Worm (Caenorhabditis elegans) whole organism, late embryonic: ENCODE measurements around the gene hlh-15.

Experiments
- C08G9.2 ChIP-seq: sonication (generic microtip); optimal IDR thresholded peaks from 2 replicates; lab custom pipeline; 2016; ENCODE audit warnings: mild to moderate bottlenecking, missing genetic modification characterization, moderate library complexity, missing compliant biosample characterization
- C38D4.7 ChIP-seq: fragments of 200-800 bp; sonication (Bioruptor generic); optimal IDR thresholded peaks from 2 replicates; lab custom pipeline; 2018; ENCODE audit warnings: mild to moderate bottlenecking, missing genetic modification characterization, moderate library complexity, missing compliant biosample characterization
- F13H6.1 ChIP-seq: sonication (generic microtip); optimal IDR thresholded peaks from 2 replicates; lab custom pipeline; 2016; ENCODE audit warnings: missing genetic modification characterization, missing compliant biosample characterization
- K02D7.2 ChIP-seq: sonication (generic microtip); optimal IDR thresholded peaks from 2 replicates; lab custom pipeline; 2017; ENCODE audit warnings: mild to moderate bottlenecking, missing genetic modification characterization, missing compliant biosample characterization
- ahr-1 ChIP-seq: sonication (generic microtip); optimal IDR thresholded peaks from 2 replicates; lab custom pipeline; 2016; ENCODE audit warnings: missing genetic modification characterization, missing compliant biosample characterization
- ama-1 ChIP-seq: fragments of 150-350 bp; optimal IDR thresholded peaks from 2 replicates; lab custom pipeline; 2014
- ceh-14 ChIP-seq: sonication (generic microtip); optimal IDR thresholded peaks from 2 replicates; lab custom pipeline; 2016; ENCODE audit warnings: missing genotype, missing genetic modification characterization, missing compliant biosample characterization
- ceh-18 ChIP-seq: sonication (generic microtip); optimal IDR thresholded peaks from 2 replicates; lab custom pipeline; 2016; ENCODE audit warnings: missing genetic modification characterization, missing compliant biosample characterization
- ceh-2 ChIP-seq: sonication (generic microtip); optimal IDR thresholded peaks from 2 replicates; lab custom pipeline; 2016; ENCODE audit warnings: missing genotype, missing genetic modification characterization, missing compliant biosample characterization
- ceh-31 ChIP-seq: sonication (generic microtip); optimal IDR thresholded peaks from 2 replicates; lab custom pipeline; 2016; ENCODE audit warnings: missing genetic modification characterization, missing compliant biosample characterization
- ceh-34 ChIP-seq: sonication (generic microtip); optimal IDR thresholded peaks from 2 replicates; lab custom pipeline; 2016; ENCODE audit warnings: mild to moderate bottlenecking, missing genetic modification characterization, missing compliant biosample characterization
- ceh-48 ChIP-seq: sonication (generic microtip); optimal IDR thresholded peaks from 2 replicates; lab custom pipeline; 2016; ENCODE audit warnings: missing genetic modification characterization, inconsistent platforms, missing compliant biosample characterization
- ceh-6 ChIP-seq: fragments of 200-800 bp; sonication (Bioruptor generic); optimal IDR thresholded peaks from 2 replicates; lab custom pipeline; 2018; ENCODE audit warnings: mild to moderate bottlenecking, missing genetic modification characterization, missing compliant biosample characterization
- ceh-9 ChIP-seq: sonication (generic microtip); optimal IDR thresholded peaks from 2 replicates; lab custom pipeline; 2016; ENCODE audit warnings: mild to moderate bottlenecking, missing genetic modification characterization, inconsistent platforms, missing compliant biosample characterization
- elt-2 ChIP-seq: sonication (generic microtip); optimal IDR thresholded peaks from 2 replicates; lab custom pipeline; 2016; ENCODE audit warnings: missing genetic modification reagents, missing genetic modification characterization, missing compliant biosample characterization
- elt-4 ChIP-seq: sonication (generic microtip); optimal IDR thresholded peaks from 2 replicates; lab custom pipeline; 2016; ENCODE audit warnings: missing genetic modification characterization, missing compliant biosample characterization
- ets-4 ChIP-seq: sonication (generic microtip); optimal IDR thresholded peaks from 2 replicates; lab custom pipeline; 2016; ENCODE audit warnings: missing genetic modification characterization, missing compliant biosample characterization
- fkh-10 ChIP-seq: fragments of 150-350 bp; optimal IDR thresholded peaks from 2 replicates; lab custom pipeline; 2014; ENCODE audit warnings: missing biosample characterization, missing genetic modification reagents, missing genetic modification characterization
- hlh-13 ChIP-seq: fragments of 200-800 bp; sonication (Bioruptor generic); optimal IDR thresholded peaks from 2 replicates; lab custom pipeline; 2018; ENCODE audit warnings: mild to moderate bottlenecking, missing genetic modification characterization, missing compliant biosample characterization
- hlh-30 ChIP-seq: sonication (generic microtip); optimal IDR thresholded peaks from 2 replicates; lab custom pipeline; 2017; ENCODE audit warnings: antibody characterized with exemption, missing genetic modification characterization, missing compliant biosample characterization; ENCODE audit not compliant: insufficient read depth
- hlh-8 ChIP-seq: sonication (generic microtip); optimal IDR thresholded peaks from 2 replicates; lab custom pipeline; 2016; ENCODE audit warnings: missing genotype, missing genetic modification characterization, missing compliant biosample characterization
- lin-11 ChIP-seq: fragments of 200-800 bp; sonication (Bioruptor generic); optimal IDR thresholded peaks from 2 replicates; lab custom pipeline; 2018; ENCODE audit warnings: mild to moderate bottlenecking, missing genetic modification characterization, missing compliant biosample characterization
- madf-2 ChIP-seq: sonication (generic microtip); optimal IDR thresholded peaks from 2 replicates; lab custom pipeline; 2017; ENCODE audit warnings: missing genetic modification characterization, missing compliant biosample characterization
- nfya-1 ChIP-seq: sonication (generic microtip); optimal IDR thresholded peaks from 2 replicates; lab custom pipeline; 2017; ENCODE audit warnings: missing genetic modification characterization, mild to moderate bottlenecking, missing compliant biosample characterization, antibody characterized with exemption, moderate library complexity
- nhr-232 ChIP-seq: sonication (generic microtip); optimal IDR thresholded peaks from 2 replicates; lab custom pipeline; 2016; ENCODE audit warnings: missing genetic modification characterization, missing compliant biosample characterization
- pag-3 ChIP-seq: sonication (generic microtip); optimal IDR thresholded peaks from 2 replicates; lab custom pipeline; 2016; ENCODE audit warnings: missing compliant biosample characterization, missing genetic modification characterization, borderline replicate concordance
- pha-2 ChIP-seq: sonication (generic microtip); optimal IDR thresholded peaks from 2 replicates; lab custom pipeline; 2017; ENCODE audit warnings: mild to moderate bottlenecking, missing genetic modification characterization, missing compliant biosample characterization
- pros-1 ChIP-seq: fragments of 150-350 bp; optimal IDR thresholded peaks from 2 replicates; lab custom pipeline; 2014; ENCODE audit warnings: missing biosample characterization, missing genetic modification reagents, missing genetic modification characterization
- ref-2 ChIP-seq: sonication (generic microtip); optimal IDR thresholded peaks from 2 replicates; lab custom pipeline; 2016; ENCODE audit warnings: missing genetic modification characterization, missing compliant biosample characterization
- rnt-1 ChIP-seq: sonication (generic microtip); optimal IDR thresholded peaks from 2 replicates; lab custom pipeline; 2016; ENCODE audit warnings: missing genetic modification characterization, missing compliant biosample characterization
- sdc-2 ChIP-seq: sonication (generic microtip); optimal IDR thresholded peaks from 2 replicates; lab custom pipeline; 2016; ENCODE audit warnings: missing genotype, missing genetic modification characterization, missing compliant biosample characterization
- sox-4 ChIP-seq: sonication (generic microtip); optimal IDR thresholded peaks from 2 replicates; lab custom pipeline; 2017; ENCODE audit warnings: mild to moderate bottlenecking, missing genetic modification characterization, inconsistent platforms, missing compliant biosample characterization
- tbx-7 ChIP-seq: sonication (generic microtip); optimal IDR thresholded peaks from 2 replicates; lab custom pipeline; 2016; ENCODE audit warnings: missing genotype, missing genetic modification characterization, missing compliant biosample characterization
- ttx-3 ChIP-seq: sonication (generic microtip); optimal IDR thresholded peaks from 2 replicates; lab custom pipeline; 2016; ENCODE audit warnings: missing genetic modification reagents, missing genetic modification characterization, missing compliant biosample characterization
- unc-3 ChIP-seq, 2 experiments: fragments of 200-800 bp in 1 of 2; sonication (Bioruptor generic) in 1 of 2; sonication (generic microtip) in 1 of 2; conservative IDR thresholded peaks in 1 of 2; optimal IDR thresholded peaks in 1 of 2; 2 replicates each; pipeline versions ENCODE4 v1.3.6 to Lab custom; 2016 to 2022; ENCODE audit warnings: missing compliant biosample characterization in 2 of 2, missing genetic modification characterization in 2 of 2, missing genetic modification reagents in 1 of 2
- unc-42 ChIP-seq: sonication (generic microtip); optimal IDR thresholded peaks from 2 replicates; lab custom pipeline; 2016; ENCODE audit warnings: missing genotype, missing genetic modification characterization, missing compliant biosample characterization
- unc-55 ChIP-seq: sonication (generic microtip); optimal IDR thresholded peaks from 2 replicates; lab custom pipeline; 2017; ENCODE audit warnings: missing biosample characterization, missing genetic modification reagents, missing genetic modification characterization
- unc-86 ChIP-seq: sonication (generic microtip); optimal IDR thresholded peaks from 2 replicates; lab custom pipeline; 2016; ENCODE audit warnings: missing genetic modification characterization, missing compliant biosample characterization
- ztf-16 ChIP-seq: sonication (generic microtip); optimal IDR thresholded peaks from 2 replicates; lab custom pipeline; 2017; ENCODE audit warnings: missing genetic modification characterization, missing compliant biosample characterization

Gene hlh-15

DNA sequence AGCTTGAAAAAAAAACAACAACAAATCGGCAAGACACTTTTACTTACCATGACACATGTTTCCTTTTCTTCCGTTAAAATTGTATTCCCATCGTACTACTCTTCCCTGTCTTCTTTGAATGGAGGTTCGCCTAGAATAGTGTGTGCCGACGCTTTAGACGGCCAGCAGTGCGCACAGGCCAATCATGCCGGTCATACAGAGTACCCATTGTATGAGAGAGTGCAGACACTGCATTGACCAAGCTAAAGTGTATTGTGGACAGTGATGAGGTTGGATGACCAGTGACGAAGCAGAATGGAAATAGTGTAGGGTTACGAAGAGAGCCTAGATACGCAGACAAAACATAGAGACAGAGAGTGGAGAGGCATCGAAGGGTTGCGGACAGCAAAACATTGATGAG lies 11.3 kb downstream of the hlh-15 start, which contains the start of gene dhhc-9:
dhhc-9 (minus strand) TSS at position 154 of the 400 bp plus-strand sequence.
- TF ChIP-seq hlh-8 (tag; lab: Kevin White, UChicago) (no peak), nfya-1 (tag; lab: Kevin White, UChicago) (peak; percentile 85), ets-4 (tag; lab: Kevin White, UChicago) (no peak), ceh-9 (tag; lab: Kevin White, UChicago) (no peak), tbx-7 (tag; lab: Kevin White, UChicago) (no peak), unc-86 (tag; lab: Kevin White, UChicago) (no peak), madf-2 (tag; lab: Kevin White, UChicago) (no peak), F13H6.1 (tag; lab: Kevin White, UChicago) (no peak), hlh-30 (peak; percentile 36), elt-4 (tag; lab: Kevin White, UChicago) (no peak), sdc-2 (tag; lab: Kevin White, UChicago) (peak; percentile 33), unc-55 (GFP tag; lab: Kevin White, UChicago) (peak; percentile 71), unc-42 (peak; percentile 40), ahr-1 (tag; lab: Kevin White, UChicago) (no peak), unc-3 (GFP tag; conservative IDR thresholded peaks at IDR 0.05; lab: Robert Waterston, UW) (no peak), unc-3 (tag; optimal IDR thresholded peaks at IDR 0.05; lab: Kevin White, UChicago) (no peak), elt-2 (tag; lab: Kevin White, UChicago) (no peak), ceh-48 (tag; lab: Kevin White, UChicago) (no peak), ceh-31 (tag; lab: Kevin White, UChicago) (peak; percentile 47)

- TF ChIP-seq fkh-10 (GFP tag; lab: Kevin White, UChicago) (no peak), ama-1 (lab: Kevin White, UChicago) (no peak), C08G9.2 (tag; lab: Kevin White, UChicago) (no peak), unc-55 (GFP tag; lab: Kevin White, UChicago) (no peak), pros-1 (tag; lab: Kevin White, UChicago) (no peak), ttx-3 (tag; lab: Kevin White, UChicago) (no peak), lin-11 (tag; lab: Kevin White, UChicago) (no peak)
Measured at ce11 chrX:2394983-2395382, 18.2 kb downstream of the hlh-15 start, which contains the start of gene C43H6.6. Gene C43H6.6, plus strand, starts transcription at chrX:2395283.

DNA sequence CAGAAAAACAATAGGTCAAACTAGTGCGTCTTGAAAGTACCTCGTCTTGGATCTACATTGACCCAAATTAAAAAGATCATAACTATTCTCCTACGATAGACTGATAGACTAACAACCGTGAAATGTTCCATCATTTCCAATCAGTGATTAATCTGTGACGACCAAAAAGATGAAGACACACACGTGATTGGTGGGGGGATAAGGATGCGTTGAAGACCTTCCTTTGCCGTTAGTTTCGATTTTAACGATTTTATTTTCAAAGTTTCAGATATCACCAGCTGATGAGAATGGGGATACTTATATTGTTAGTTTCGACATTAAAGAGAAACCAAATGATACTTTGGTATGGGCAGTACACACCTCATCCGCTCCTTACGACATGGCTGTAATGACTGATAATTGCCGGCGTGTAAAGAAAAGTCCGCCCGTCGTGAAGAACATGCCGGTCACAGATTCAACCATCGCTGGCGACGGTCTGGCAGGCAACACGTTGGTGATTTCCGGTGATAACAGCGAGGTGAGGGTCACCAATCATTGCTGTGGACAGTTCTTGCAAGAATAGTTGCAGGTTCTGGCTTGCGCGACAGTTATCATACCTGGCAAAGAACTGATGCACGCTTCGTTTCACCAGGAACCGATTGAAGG lies 26.1 kb downstream of the hlh-15 start:
- TF ChIP-seq elt-2 (tag; lab: Kevin White, UChicago) (no peak), sdc-2 (tag; lab: Kevin White, UChicago) (no peak), unc-86 (tag; lab: Kevin White, UChicago) (no peak), unc-55 (GFP tag; lab: Kevin White, UChicago) (no peak), sox-4 (tag; lab: Kevin White, UChicago) (no peak), ceh-2 (tag; lab: Kevin White, UChicago) (no peak), ref-2 (tag; lab: Kevin White, UChicago) (no peak), ceh-48 (tag; lab: Kevin White, UChicago) (no peak), ztf-16 (tag; lab: Kevin White, UChicago) (no peak), ceh-14 (tag; lab: Kevin White, UChicago) (no peak), ceh-18 (tag; lab: Kevin White, UChicago) (no peak)

DNA sequence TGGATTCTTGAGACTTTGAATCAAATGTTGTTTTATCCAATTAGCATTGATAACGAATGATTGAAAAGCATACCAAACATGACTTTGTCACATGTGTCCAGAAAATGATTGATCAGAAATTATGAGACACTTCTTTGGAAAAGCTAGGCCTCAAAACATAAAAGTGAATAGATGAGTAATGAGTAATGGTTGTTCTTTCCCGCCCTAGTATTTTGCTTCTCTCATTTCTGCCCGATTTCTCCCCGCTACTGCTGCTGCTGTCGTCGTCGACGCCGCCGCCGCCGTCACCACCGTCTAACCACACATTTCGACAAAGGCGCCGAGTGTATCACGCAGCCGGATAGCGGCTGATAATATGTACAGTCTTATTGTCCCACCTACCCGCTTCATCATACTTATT lies 27.7 kb downstream of the hlh-15 start, which contains the start of gene F47G3.1:
F47G3.1 (plus strand) TSS at position 301 of the 400 bp plus-strand sequence.
- TF ChIP-seq lin-11 (tag; lab: Kevin White, UChicago): no peak
- TF ChIP-seq C38D4.7 (GFP tag; lab: Kevin White, UChicago): no peak
- no peak for TF ChIP-seq ceh-6 (GFP tag; lab: Kevin White, UChicago)
- TF ChIP-seq elt-4 (tag; lab: Kevin White, UChicago): no peak
- TF ChIP-seq rnt-1 (tag; lab: Kevin White, UChicago): no peak
- no peak for TF ChIP-seq ceh-34 (tag; lab: Kevin White, UChicago)
- no peak for TF ChIP-seq ceh-2 (tag; lab: Kevin White, UChicago)
- no peak for TF ChIP-seq hlh-13 (GFP tag; lab: Kevin White, UChicago)
- no peak for TF ChIP-seq sdc-2 (tag; lab: Kevin White, UChicago)
- no peak for TF ChIP-seq elt-2 (tag; lab: Kevin White, UChicago)
- TF ChIP-seq unc-55 (GFP tag; lab: Kevin White, UChicago): no peak
- no peak for TF ChIP-seq pag-3 (tag; lab: Kevin White, UChicago)
- TF ChIP-seq K02D7.2 (tag; lab: Kevin White, UChicago): no peak
- no peak for TF ChIP-seq pha-2 (tag; lab: Kevin White, UChicago)
- TF ChIP-seq nhr-232 (tag; lab: Kevin White, UChicago): no peak
